Fruit fly (Drosophila melanogaster): ENCODE data around the gene CG15169.

dm6 chr2L:18990720-18991119 lies at the start of gene CG15169:
- TF ChIP-seq Crg-1 (GFP tag; optimal IDR thresholded peaks at IDR 0.05) = no peak
- no peak for TF ChIP-seq tj (GFP tag; optimal IDR thresholded peaks at IDR 0.05)
- TF ChIP-seq CG11617 (GFP tag; optimal IDR thresholded peaks at IDR 0.05) = no peak
- no peak for TF ChIP-seq CG7101 (tag; optimal IDR thresholded peaks at IDR 0.05)

Measured in whole organism, adult.